Worm (Caenorhabditis elegans) whole organism, mixed stage, embryonic: Measurements from ENCODE around the gene K05D4.9.

Experiments used
- blmp-1 ChIP-seq: fragments of 150-350 bp; optimal IDR thresholded peaks from 2 replicates; lab custom pipeline; 2014; ENCODE audit warnings: missing biosample characterization, missing genetic modification characterization
- ceh-83 ChIP-seq: fragments of 200-800 bp; sonication (Bioruptor generic); optimal IDR thresholded peaks from 2 replicates; lab custom pipeline; 2018; ENCODE audit warnings: mild to moderate bottlenecking, missing genetic modification characterization, missing compliant biosample characterization
- lin-13 ChIP-seq: fragments of 150-350 bp; optimal IDR thresholded peaks from 2 replicates; lab custom pipeline; 2014; ENCODE audit warnings: missing biosample characterization, missing genetic modification characterization
- nhr-2 ChIP-seq: fragments of 150-350 bp; optimal IDR thresholded peaks from 2 replicates; lab custom pipeline; 2014; ENCODE audit warnings: missing biosample characterization, missing genetic modification characterization
- nhr-76 ChIP-seq: sonication (generic microtip); optimal IDR thresholded peaks from 2 replicates; lab custom pipeline; 2017; ENCODE audit warnings: missing biosample characterization, missing genetic modification characterization
- unc-62 ChIP-seq: fragments of 150-350 bp; optimal IDR thresholded peaks from 2 replicates; lab custom pipeline; 2014; ENCODE audit warnings: missing biosample characterization, missing genetic modification reagents, missing genetic modification characterization

DNA sequence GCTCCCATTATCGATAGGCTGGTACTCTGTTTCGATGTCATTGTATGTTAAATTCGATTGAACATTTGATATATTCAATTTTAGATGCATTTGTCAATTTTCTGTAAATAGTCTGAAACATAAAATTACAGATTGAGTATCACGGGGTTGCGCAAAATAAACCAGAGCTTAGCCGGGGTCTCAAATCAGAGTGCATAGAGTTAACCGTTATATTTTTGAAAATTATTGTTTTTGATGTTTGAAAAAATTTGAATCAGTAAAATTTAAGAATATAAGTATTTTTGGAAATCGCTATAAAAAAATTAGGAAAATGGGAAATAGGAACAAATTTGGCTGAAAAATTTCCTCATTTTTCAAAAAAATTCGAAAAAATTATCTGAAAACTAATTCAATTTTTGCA is 12.0 kb downstream of the K05D4.9 start, which contains the start of gene F10A3.17:
- TF ChIP-seq unc-62 (GFP tag; lab: Kevin White, UChicago): no peak
- no peak for TF ChIP-seq lin-13 (tag; lab: Kevin White, UChicago)
- TF ChIP-seq ceh-83 (GFP tag; lab: Kevin White, UChicago): no peak
- TF ChIP-seq nhr-76 (tag; lab: Kevin White, UChicago): no peak
- no peak for TF ChIP-seq blmp-1 (tag; lab: Kevin White, UChicago)
- no peak for TF ChIP-seq nhr-2 (tag; lab: Kevin White, UChicago)
